Fruit fly (Drosophila melanogaster) Kc167 (cell line): ENCODE measurements around the gene CG31787.

Experiments
- Sin3A ChIP-seq: fragments of >200 bp; optimal IDR thresholded peaks from 2 replicates; lab custom pipeline; 2018; ENCODE audit warnings: missing external identifiers
- h ChIP-seq: fragments of >200 bp; optimal IDR thresholded peaks from 3 replicates; lab custom pipeline; 2018; ENCODE audit warnings: missing external identifiers
- insv ChIP-seq: fragments of >200 bp; optimal IDR thresholded peaks from 3 replicates; lab custom pipeline; 2018; ENCODE audit warnings: missing external identifiers
- psq ChIP-seq: fragments of >200 bp; optimal IDR thresholded peaks from 2 replicates; lab custom pipeline; 2017; ENCODE audit warnings: missing external identifiers
- ttk ChIP-seq: sonication (Bioruptor generic); optimal IDR thresholded peaks from 2 replicates; lab custom pipeline; 2017; ENCODE audit warnings: missing external identifiers

- TF ChIP-seq psq (lab: Kevin White, UChicago) (no peak), insv (no peak), Sin3A (no peak), h (lab: Kevin White, UChicago) (no peak), ttk (lab: Kevin White, UChicago) (no peak)
Observed at dm6 chr2L:18275663-18276062, 9.9 kb downstream of the CG31787 start, which contains the start of gene CG42750.
